Worm (Caenorhabditis elegans) whole organism, early embryonic: ENCODE results near the gene Y47D7A.15.

Experiments
- B0310.2 ChIP-seq: sonication (generic microtip); optimal IDR thresholded peaks from 2 replicates; lab custom pipeline; 2016; ENCODE audit warnings: mild to moderate bottlenecking, missing genetic modification characterization, missing compliant biosample characterization
- F13C5.2 ChIP-seq: sonication (generic microtip); optimal IDR thresholded peaks from 2 replicates; lab custom pipeline; 2017; ENCODE audit warnings: mild to moderate bottlenecking, missing genetic modification characterization, inconsistent platforms, missing compliant biosample characterization
- aly-1 ChIP-seq: sonication (generic microtip); optimal IDR thresholded peaks from 2 replicates; lab custom pipeline; 2016; ENCODE audit warnings: missing genetic modification characterization, missing compliant biosample characterization
- ama-1 ChIP-seq: fragments of 150-350 bp; optimal IDR thresholded peaks from 2 replicates; lab custom pipeline; 2014
- ceh-13 ChIP-seq: fragments of 200-800 bp; sonication (Bioruptor generic); optimal IDR thresholded peaks from 2 replicates; lab custom pipeline; 2018; ENCODE audit warnings: mild to moderate bottlenecking, missing genetic modification characterization, missing compliant biosample characterization
- ceh-36 ChIP-seq: sonication (generic microtip); optimal IDR thresholded peaks from 2 replicates; lab custom pipeline; 2016; ENCODE audit warnings: missing genetic modification characterization, inconsistent platforms, missing compliant biosample characterization
- ets-7 ChIP-seq: sonication (generic microtip); optimal IDR thresholded peaks from 2 replicates; lab custom pipeline; 2016; ENCODE audit warnings: missing genotype, missing genetic modification characterization, missing compliant biosample characterization
- flt-1 ChIP-seq: fragments of 200-800 bp; sonication (Bioruptor generic); IDR thresholded peaks from 2 replicates; pipeline ENCODE4 v1.3.6; 2022; ENCODE audit warnings: missing genetic modification characterization, missing compliant biosample characterization
- hmbx-1 ChIP-seq: sonication (generic microtip); optimal IDR thresholded peaks from 2 replicates; lab custom pipeline; 2016; ENCODE audit warnings: mild to moderate bottlenecking, missing genetic modification characterization, missing compliant biosample characterization
- hmg-4 ChIP-seq: fragments of 200-800 bp; sonication (Bioruptor generic); optimal IDR thresholded peaks from 2 replicates; lab custom pipeline; 2018; ENCODE audit warnings: mild to moderate bottlenecking, missing genetic modification characterization, missing compliant biosample characterization
- hnd-1 ChIP-seq: sonication (generic microtip); optimal IDR thresholded peaks from 2 replicates; lab custom pipeline; 2016; ENCODE audit warnings: missing genetic modification characterization, missing compliant biosample characterization
- pes-1 ChIP-seq: fragments of 200-800 bp; sonication (Bioruptor generic); IDR thresholded peaks from 2 replicates; pipeline ENCODE4 v1.3.6; 2022; ENCODE audit warnings: missing genetic modification reagents, missing genetic modification characterization, missing compliant biosample characterization
- scrt-1 ChIP-seq: fragments of 200-800 bp; sonication (Bioruptor generic); IDR thresholded peaks from 2 replicates; pipeline ENCODE4 v1.3.6; 2022; ENCODE audit warnings: missing genetic modification characterization, missing compliant biosample characterization
- sea-1 ChIP-seq: fragments of 200-800 bp; sonication (Bioruptor generic); conservative IDR thresholded peaks from 2 replicates; pipeline ENCODE4 v1.3.6; 2022; ENCODE audit warnings: missing genetic modification characterization, missing compliant biosample characterization
- tbx-11 ChIP-seq: fragments of 200-800 bp; sonication (Bioruptor generic); IDR thresholded peaks from 2 replicates; pipeline ENCODE4 v1.3.6; 2022; ENCODE audit warnings: missing genetic modification characterization, missing compliant biosample characterization
- tbx-37 ChIP-seq: fragments of 200-800 bp; sonication (Bioruptor generic); conservative IDR thresholded peaks from 2 replicates; pipeline ENCODE4 v1.3.6; 2022; ENCODE audit warnings: missing genetic modification reagents, missing genetic modification characterization, missing compliant biosample characterization
- tra-4 ChIP-seq: sonication (generic microtip); optimal IDR thresholded peaks from 2 replicates; lab custom pipeline; 2017; ENCODE audit warnings: missing genetic modification characterization, missing compliant biosample characterization

Gene Y47D7A.15

DNA sequence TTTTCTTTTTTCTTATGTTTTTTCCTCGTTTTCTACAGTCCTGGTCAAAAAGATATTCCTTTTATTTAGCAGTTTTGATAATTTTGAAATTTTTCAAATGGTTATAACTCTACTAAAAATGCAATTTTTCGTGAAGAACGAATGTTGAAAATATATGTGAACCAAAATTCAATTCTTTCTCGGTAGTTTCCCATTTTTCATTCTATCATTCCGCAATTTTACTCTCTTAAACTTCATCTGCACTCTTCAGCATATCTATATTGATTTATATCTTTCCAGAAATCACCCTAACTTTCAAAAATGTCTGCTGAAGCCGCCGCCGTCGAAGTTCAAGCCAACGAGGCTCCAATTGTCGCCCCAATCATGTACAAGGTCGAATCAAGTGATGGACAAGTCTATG, 10.9 kb downstream of the Y47D7A.15 start, which contains the start of gene skr-7:
skr-7 (plus strand) TSS at position 301 of the 400 bp plus-strand sequence.
- TF ChIP-seq flt-1 (GFP tag; lab: Robert Waterston, UW) = no peak

DNA sequence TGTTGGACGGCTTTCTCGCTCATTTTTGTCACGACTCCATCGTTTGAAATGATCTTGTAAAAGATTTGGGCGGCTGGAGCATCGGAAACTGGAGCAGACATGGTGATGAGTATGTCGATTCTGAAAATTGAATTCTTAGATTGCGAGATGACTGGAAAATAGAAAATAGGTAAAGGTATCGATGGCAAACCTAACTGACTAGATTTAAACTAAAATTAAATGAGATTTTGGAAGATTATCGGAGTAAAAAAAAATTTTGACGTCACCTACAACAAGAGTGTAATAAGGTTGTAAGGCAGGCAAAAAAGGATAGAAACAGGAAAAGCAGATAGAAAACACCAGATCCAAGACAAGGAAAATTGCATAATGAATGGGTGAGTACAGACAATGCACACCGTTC, 11.5 kb downstream of the Y47D7A.15 start, which contains the start of gene skr-14:
skr-14 (minus strand) TSS at position 101 of the 400 bp plus-strand sequence.
- TF ChIP-seq hmg-4 (no peak), pes-1 (GFP tag; lab: Robert Waterston, UW) (no peak), sea-1 (GFP tag; lab: Robert Waterston, UW) (no peak), tra-4 (no peak), ceh-36 (tag; lab: Kevin White, UChicago) (no peak), ama-1 (lab: Kevin White, UChicago) (no peak), scrt-1 (no peak), tbx-37 (no peak), aly-1 (tag; lab: Kevin White, UChicago) (no peak)

ce11 chrV:4419767-4420322, 13.1 kb downstream of the Y47D7A.15 start, which contains the start of the genes Y47D7A.7 and Y47D7A.2:
TSS of gene Y47D7A.7 (minus strand) at chrV:4419867.
TSS of gene Y47D7A.2 (plus strand) at chrV:4420272.
- TF ChIP-seq tbx-11 (GFP tag; lab: Robert Waterston, UW) = no peak
- no peak for TF ChIP-seq tbx-37
- no peak for TF ChIP-seq B0310.2 (tag; lab: Kevin White, UChicago)

ce11 chrV:4418116-4418515, 14.9 kb downstream of the Y47D7A.15 start, which contains the start of gene Y47D7A.6:
TSS of gene Y47D7A.6 (minus strand) at chrV:4418216.
- TF ChIP-seq hnd-1 (tag; lab: Kevin White, UChicago) (no peak), ceh-13 (no peak), scrt-1 (no peak), F13C5.2 (tag; lab: Kevin White, UChicago) (no peak), ets-7 (tag; lab: Kevin White, UChicago) (no peak), aly-1 (tag; lab: Kevin White, UChicago) (no peak), tra-4 (no peak), pes-1 (GFP tag; lab: Robert Waterston, UW) (no peak), sea-1 (GFP tag; lab: Robert Waterston, UW) (no peak), tbx-37 (no peak), flt-1 (GFP tag; lab: Robert Waterston, UW) (no peak), B0310.2 (tag; lab: Kevin White, UChicago) (no peak), hmg-4 (no peak)

DNA sequence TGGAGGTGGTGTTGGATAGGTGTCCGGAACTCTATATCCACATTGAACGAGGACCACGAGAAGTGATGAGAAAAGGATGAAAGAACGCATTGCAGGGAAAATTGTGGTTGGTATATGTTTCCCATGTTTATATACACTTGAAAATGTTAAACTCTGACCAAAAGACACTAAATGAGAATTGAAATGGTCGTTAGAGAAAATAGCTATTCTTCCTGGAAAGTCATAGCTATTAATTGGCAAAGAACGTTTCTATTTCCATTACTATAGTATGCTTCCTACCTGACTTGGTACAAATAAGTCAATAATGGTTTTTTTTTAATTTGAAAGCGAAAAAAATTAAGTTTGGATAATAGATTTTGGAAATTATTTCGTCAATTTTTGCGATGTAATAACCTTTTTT, 16.3 kb downstream of the Y47D7A.15 start, which contains the start of gene Y47D7A.18:
Y47D7A.18 (minus strand) TSS at position 101 of the 400 bp plus-strand sequence.
- TF ChIP-seq ceh-36 (tag; lab: Kevin White, UChicago) (no peak), tbx-37 (no peak), F13C5.2 (tag; lab: Kevin White, UChicago) (no peak), hmbx-1 (tag; lab: Kevin White, UChicago) (no peak), scrt-1 (no peak), aly-1 (tag; lab: Kevin White, UChicago) (no peak), ets-7 (tag; lab: Kevin White, UChicago) (no peak), ama-1 (lab: Kevin White, UChicago) (no peak), pes-1 (GFP tag; lab: Robert Waterston, UW) (no peak), hnd-1 (tag; lab: Kevin White, UChicago) (no peak), tra-4 (no peak), sea-1 (GFP tag; lab: Robert Waterston, UW) (no peak), flt-1 (GFP tag; lab: Robert Waterston, UW) (no peak), B0310.2 (tag; lab: Kevin White, UChicago) (no peak), ceh-13 (no peak), hmg-4 (no peak), tbx-11 (GFP tag; lab: Robert Waterston, UW) (no peak)

ce11 chrV:4414613-4415071, 18.3 kb downstream of the Y47D7A.15 start, which contains the start of gene grl-5:
TSS of gene grl-5 (minus strand) at chrV:4414663.
- TF ChIP-seq ama-1 (lab: Kevin White, UChicago) (no peak), scrt-1 (no peak), hnd-1 (tag; lab: Kevin White, UChicago) (no peak), hmg-4 (no peak), hmbx-1 (tag; lab: Kevin White, UChicago) (no peak), F13C5.2 (tag; lab: Kevin White, UChicago) (no peak), tbx-11 (GFP tag; lab: Robert Waterston, UW) (no peak), aly-1 (tag; lab: Kevin White, UChicago) (no peak), B0310.2 (tag; lab: Kevin White, UChicago) (no peak), flt-1 (GFP tag; lab: Robert Waterston, UW) (no peak), sea-1 (GFP tag; lab: Robert Waterston, UW) (no peak), tra-4 (no peak), ceh-36 (tag; lab: Kevin White, UChicago) (no peak), ceh-13 (no peak), tbx-37 (no peak), ets-7 (tag; lab: Kevin White, UChicago) (no peak), pes-1 (GFP tag; lab: Robert Waterston, UW) (no peak)

- TF ChIP-seq tbx-11 (GFP tag; lab: Robert Waterston, UW) (no peak), ama-1 (lab: Kevin White, UChicago) (no peak), ceh-13 (no peak), hmbx-1 (tag; lab: Kevin White, UChicago) (no peak), tra-4 (no peak), aly-1 (tag; lab: Kevin White, UChicago) (no peak), sea-1 (GFP tag; lab: Robert Waterston, UW) (no peak), B0310.2 (tag; lab: Kevin White, UChicago) (no peak), pes-1 (GFP tag; lab: Robert Waterston, UW) (no peak), ceh-36 (tag; lab: Kevin White, UChicago) (no peak), ets-7 (tag; lab: Kevin White, UChicago) (no peak), scrt-1 (no peak), hnd-1 (tag; lab: Kevin White, UChicago) (no peak)
These were observed 21.3 kb downstream of the Y47D7A.15 start, which contains the start of gene Y47D7A.17 for ce11 chrV:4411714-4412113. TSS of gene Y47D7A.17 (minus strand) at chrV:4411814.
